Worm (Caenorhabditis elegans): ENCODE measurements around the gene dkc-1.

The dkc-1 gene

ce11 chrIII:10730510-10730909, 17.7 kb upstream of the dkc-1 start, which contains the start of gene tat-3:
tat-3 (minus strand) TSS chrIII:10730705.
- peak; percentile 78 for TF ChIP-seq lsl-1 (GFP tag; optimal IDR thresholded peaks at IDR 0.05)
- TF ChIP-seq nfyb-1 (GFP tag; IDR thresholded peaks at IDR 0.05): no peak
- peak; percentile 49 for TF ChIP-seq F33H1.4 (GFP tag; IDR thresholded peaks at IDR 0.05)
- TF ChIP-seq madf-3 (GFP tag; IDR thresholded peaks at IDR 0.05): no peak
- TF ChIP-seq madf-6 (GFP tag; IDR thresholded peaks at IDR 0.05): peak; percentile 61
- 0 out of 2 replicates have a peak, but pooled peaks have one; percentile 19 for TF ChIP-seq dox-1 (GFP tag; IDR thresholded peaks at IDR 0.05)
- no peak for TF ChIP-seq ztf-6 (GFP tag; IDR thresholded peaks at IDR 0.05)
- TF ChIP-seq ekl-4 (GFP tag; IDR thresholded peaks at IDR 0.05): 0 out of 2 replicates have a peak, but pooled peaks have one; percentile 20
- TF ChIP-seq bed-2 (GFP tag; IDR thresholded peaks at IDR 0.05): no peak
- TF ChIP-seq D2030.7 (GFP tag; IDR thresholded peaks at IDR 0.05): peak; percentile 34; the same call in 1 of the 2 replicates
- peak; percentile 33; the same call in 1 of the 2 replicates for TF ChIP-seq ceh-91 (GFP tag; IDR thresholded peaks at IDR 0.05)
- TF ChIP-seq mcd-1 (GFP tag; IDR thresholded peaks at IDR 0.05): 0 out of 2 replicates have a peak, but pooled peaks have one; percentile 13

ce11 chrIII:10733300-10733699, 14.9 kb upstream of the dkc-1 start:
- TF ChIP-seq ztf-3 (GFP tag; optimal IDR thresholded peaks at IDR 0.05) (no peak), ceh-91 (GFP tag; IDR thresholded peaks at IDR 0.05) (peak; percentile 59), lsy-27 (tag; optimal IDR thresholded peaks at IDR 0.05; ENCODE audit: borderline replicate concordance, insufficient read depth) (no peak), F37B4.10 (GFP tag; IDR thresholded peaks at IDR 0.05) (no peak), K11D2.4 (GFP tag; IDR thresholded peaks at IDR 0.05) (no peak), chd-7 (tag; optimal IDR thresholded peaks at IDR 0.05) (no peak), snpc-1.3 (tag; optimal IDR thresholded peaks at IDR 0.05; ENCODE audit: insufficient read depth) (peak; percentile 5), Y53G8AR.9 (GFP tag; conservative IDR thresholded peaks at IDR 0.05) (peak; percentile 65; the same call in 1 of the 2 replicates), sea-2 (GFP tag; IDR thresholded peaks at IDR 0.05) (no peak), hlh-26 (GFP tag; conservative IDR thresholded peaks at IDR 0.05) (no peak), atf-7 (tag; optimal IDR thresholded peaks at IDR 0.05) (no peak), egl-18 (GFP tag; IDR thresholded peaks at IDR 0.05) (no peak), nfya-1 (tag; optimal IDR thresholded peaks at IDR 0.05; ENCODE audit: borderline replicate concordance, insufficient read depth) (no peak), hmg-1.2 (GFP tag; IDR thresholded peaks at IDR 0.05) (peak; percentile 77), C06A6.2 (GFP tag; conservative IDR thresholded peaks at IDR 0.05) (no peak), ztf-26 (tag; optimal IDR thresholded peaks at IDR 0.05) (no peak), hlh-12 (tag; optimal IDR thresholded peaks at IDR 0.05) (no peak), cebp-2 (GFP tag; IDR thresholded peaks at IDR 0.05) (no peak), F49E8.2 (tag; optimal IDR thresholded peaks at IDR 0.05; ENCODE audit: insufficient read depth) (no peak), ets-4 (GFP tag; optimal IDR thresholded peaks at IDR 0.05) (no peak), repo-1 (tag; optimal IDR thresholded peaks at IDR 0.05) (no peak), sptf-2 (GFP tag; optimal IDR thresholded peaks at IDR 0.05) (no peak), hmg-20 (GFP tag; IDR thresholded peaks at IDR 0.05) (no peak), snpc-3.4 (tag; optimal IDR thresholded peaks at IDR 0.05) (peak; percentile 55), dpl-1 (GFP tag; optimal IDR thresholded peaks at IDR 0.05) (no peak), mxl-1 (tag; optimal IDR thresholded peaks at IDR 0.05) (no peak), lin-35 (GFP tag; optimal IDR thresholded peaks at IDR 0.05) (no peak), ekl-4 (GFP tag; IDR thresholded peaks at IDR 0.05) (no peak), tbx-9 (tag; optimal IDR thresholded peaks at IDR 0.05; ENCODE audit: borderline replicate concordance) (no peak), athp-1 (tag; optimal IDR thresholded peaks at IDR 0.05) (no peak), attf-3 (GFP tag; conservative IDR thresholded peaks at IDR 0.05) (no peak), sdz-38 (tag; optimal IDR thresholded peaks at IDR 0.05) (no peak), lin-40 (tag; optimal IDR thresholded peaks at IDR 0.05) (no peak), lag-1 (GFP tag; IDR thresholded peaks at IDR 0.05) (no peak), snpc-1.1 (tag; optimal IDR thresholded peaks at IDR 0.05; ENCODE audit: insufficient read depth) (peak; percentile 90), hrde-1 (tag; optimal IDR thresholded peaks at IDR 0.05; ENCODE audit: borderline replicate concordance) (no peak), dox-1 (GFP tag; IDR thresholded peaks at IDR 0.05) (peak; percentile 66; the same call in 1 of the 2 replicates)
